Worm (Caenorhabditis elegans): Measurements from ENCODE around the gene F57G12.1.

- TF ChIP-seq ama-1 (optimal IDR thresholded peaks at IDR 0.05) (no peak), tbx-11 (GFP tag; IDR thresholded peaks at IDR 0.05) (no peak), sea-1 (GFP tag; conservative IDR thresholded peaks at IDR 0.05) (no peak), hmg-4 (GFP tag; optimal IDR thresholded peaks at IDR 0.05) (no peak), flt-1 (GFP tag; IDR thresholded peaks at IDR 0.05) (no peak), tbx-37 (GFP tag; conservative IDR thresholded peaks at IDR 0.05) (no peak), tra-4 (tag; optimal IDR thresholded peaks at IDR 0.05) (no peak), F13C5.2 (tag; optimal IDR thresholded peaks at IDR 0.05) (no peak), scrt-1 (GFP tag; IDR thresholded peaks at IDR 0.05) (no peak), ceh-36 (tag; optimal IDR thresholded peaks at IDR 0.05) (no peak)
Observed at ce11 chrX:12184393-12184792, 12.9 kb upstream of the F57G12.1 start.

All from whole organism, early embryonic.